Worm (Caenorhabditis elegans) whole organism, L3 larva: ENCODE results near the gene F40A3.3.
A peak's percentile ranks its signal among the peaks of the same experiment; 100 is the strongest.

ENCODE experiments used
- R02D3.7 ChIP-seq: fragments of 150-350 bp; optimal IDR thresholded peaks from 2 replicates; lab custom pipeline; 2014; ENCODE audit warnings: missing biosample characterization, missing genetic modification characterization
- ZK546.5 ChIP-seq: sonication (generic microtip); optimal IDR thresholded peaks from 2 replicates; lab custom pipeline; 2017; ENCODE audit warnings: missing biosample characterization, missing genetic modification characterization
- aly-2 ChIP-seq: fragments of 150-350 bp; optimal IDR thresholded peaks from 2 replicates; lab custom pipeline; 2014; ENCODE audit warnings: missing biosample characterization, missing genetic modification characterization
- ama-1 ChIP-seq: fragments of 150-350 bp; optimal IDR thresholded peaks from 2 replicates; lab custom pipeline; 2018
- ceh-16 ChIP-seq: sonication (generic microtip); optimal IDR thresholded peaks from 2 replicates; lab custom pipeline; 2017; ENCODE audit warnings: missing biosample characterization, missing genetic modification characterization
- ceh-28 ChIP-seq: fragments of 150-350 bp; optimal IDR thresholded peaks from 2 replicates; lab custom pipeline; 2014; ENCODE audit warnings: missing biosample characterization, missing genetic modification reagents, missing genetic modification characterization
- ceh-82 ChIP-seq: fragments of 150-350 bp; optimal IDR thresholded peaks from 2 replicates; lab custom pipeline; 2014; ENCODE audit warnings: missing biosample characterization, missing genetic modification characterization
- ceh-9 ChIP-seq: sonication (generic microtip); optimal IDR thresholded peaks from 2 replicates; lab custom pipeline; 2018; ENCODE audit warnings: missing biosample characterization, missing genetic modification characterization
- daf-12 ChIP-seq: fragments of 150-350 bp; optimal IDR thresholded peaks from 2 replicates; lab custom pipeline; 2014; ENCODE audit warnings: missing biosample characterization, missing genetic modification reagents, missing genetic modification characterization
- egl-27 ChIP-seq: sonication (generic microtip); optimal IDR thresholded peaks from 4 replicates; lab custom pipeline; 2017; ENCODE audit warnings: missing biosample characterization, missing genetic modification reagents, missing genetic modification characterization
- egl-5 ChIP-seq: fragments of 150-350 bp; optimal IDR thresholded peaks from 2 replicates; lab custom pipeline; 2017; ENCODE audit warnings: missing biosample characterization, missing genetic modification reagents, missing genetic modification characterization, inconsistent platforms
- elt-1 ChIP-seq: fragments of 150-350 bp; optimal IDR thresholded peaks from 2 replicates; lab custom pipeline; 2014; ENCODE audit warnings: missing biosample characterization, missing genetic modification characterization
- elt-2 ChIP-seq: sonication (generic microtip); optimal IDR thresholded peaks from 2 replicates; lab custom pipeline; 2016; ENCODE audit warnings: missing genetic modification reagents, mild to moderate bottlenecking, missing genetic modification characterization, missing compliant biosample characterization
- elt-3 ChIP-seq, 3 experiments: fragments of 150-350 bp in 1 of 3; sonication (generic microtip) in 2 of 3; optimal IDR thresholded peaks; 2 replicates in 2 of 3; 4 replicates in 1 of 3; lab custom pipeline; 2014 to 2017; ENCODE audit warnings: missing biosample characterization in 3 of 3, missing genetic modification characterization in 3 of 3
- eor-1 ChIP-seq, 2 experiments: fragments of 150-350 bp; optimal IDR thresholded peaks; 2 replicates each; lab custom pipeline; 2014 to 2018; ENCODE audit warnings: missing biosample characterization in 2 of 2, missing genetic modification characterization in 2 of 2
- fkh-10 ChIP-seq: sonication (generic microtip); optimal IDR thresholded peaks from 2 replicates; lab custom pipeline; 2017; ENCODE audit warnings: missing biosample characterization, missing genetic modification reagents, missing genetic modification characterization
- fkh-2 ChIP-seq: fragments of 150-350 bp; optimal IDR thresholded peaks from 2 replicates; lab custom pipeline; 2014; ENCODE audit warnings: missing biosample characterization, missing genetic modification reagents, missing genetic modification characterization
- fos-1 ChIP-seq: fragments of 150-350 bp; optimal IDR thresholded peaks from 2 replicates; lab custom pipeline; 2014; ENCODE audit warnings: missing biosample characterization, missing genetic modification characterization
- hmg-11 ChIP-seq: sonication (generic microtip); optimal IDR thresholded peaks from 2 replicates; lab custom pipeline; 2016; ENCODE audit warnings: missing genetic modification characterization, missing compliant biosample characterization
- jun-1 ChIP-seq: fragments of 150-350 bp; optimal IDR thresholded peaks from 2 replicates; lab custom pipeline; 2014; ENCODE audit warnings: missing biosample characterization, missing genetic modification reagents, missing genetic modification characterization
- lin-15B ChIP-seq: fragments of 150-350 bp; optimal IDR thresholded peaks from 2 replicates; lab custom pipeline; 2014; ENCODE audit warnings: missing biosample characterization, missing genetic modification characterization
- lin-39 ChIP-seq: fragments of 150-350 bp; optimal IDR thresholded peaks from 2 replicates; lab custom pipeline; 2018; ENCODE audit warnings: missing biosample characterization, missing genetic modification reagents, missing genetic modification characterization
- lsy-12 ChIP-seq: sonication (generic microtip); optimal IDR thresholded peaks from 2 replicates; lab custom pipeline; 2016; ENCODE audit warnings: mild to moderate bottlenecking, missing genetic modification characterization, missing compliant biosample characterization
- mdl-1 ChIP-seq: fragments of 150-350 bp; optimal IDR thresholded peaks from 2 replicates; lab custom pipeline; 2014; ENCODE audit warnings: missing biosample characterization, missing genetic modification characterization
- mml-1 ChIP-seq: fragments of 150-350 bp; sonication (generic microtip); optimal IDR thresholded peaks from 3 replicates; lab custom pipeline; 2014; ENCODE audit warnings: missing biosample characterization, missing genetic modification characterization
- nfya-1 ChIP-seq: sonication (generic microtip); optimal IDR thresholded peaks from 2 replicates; lab custom pipeline; 2017; ENCODE audit warnings: missing genetic modification characterization, mild to moderate bottlenecking, missing compliant biosample characterization, antibody characterized with exemption, moderate library complexity; ENCODE audit not compliant: insufficient read depth
- nhr-11 ChIP-seq: fragments of 150-350 bp; optimal IDR thresholded peaks from 2 replicates; lab custom pipeline; 2014; ENCODE audit warnings: missing biosample characterization, missing genetic modification characterization
- nhr-12 ChIP-seq: fragments of 150-350 bp; optimal IDR thresholded peaks from 2 replicates; lab custom pipeline; 2014; ENCODE audit warnings: missing biosample characterization, missing genetic modification characterization
- nhr-23 ChIP-seq: fragments of 150-350 bp; optimal IDR thresholded peaks from 2 replicates; lab custom pipeline; 2014; ENCODE audit warnings: missing biosample characterization, missing genetic modification reagents, missing genetic modification characterization
- nhr-237 ChIP-seq: fragments of 150-350 bp; optimal IDR thresholded peaks from 2 replicates; lab custom pipeline; 2014; ENCODE audit warnings: missing biosample characterization, missing genetic modification characterization
- nhr-25 ChIP-seq: sonication (generic microtip); optimal IDR thresholded peaks from 2 replicates; lab custom pipeline; 2017; ENCODE audit warnings: missing biosample characterization, missing genetic modification characterization
- nhr-28 ChIP-seq: fragments of 150-350 bp; optimal IDR thresholded peaks from 2 replicates; lab custom pipeline; 2014; ENCODE audit warnings: missing biosample characterization, missing genetic modification characterization
- nhr-43 ChIP-seq: sonication (generic microtip); optimal IDR thresholded peaks from 2 replicates; lab custom pipeline; 2016; ENCODE audit warnings: mild to moderate bottlenecking, missing genetic modification characterization, missing compliant biosample characterization; ENCODE audit not compliant: poor library complexity, severe bottlenecking
- nhr-67 ChIP-seq: fragments of 150-350 bp; optimal IDR thresholded peaks from 2 replicates; lab custom pipeline; 2014; ENCODE audit warnings: missing biosample characterization, missing genetic modification characterization
- nhr-76 ChIP-seq: fragments of 150-350 bp; sonication (generic microtip); optimal IDR thresholded peaks from 5 replicates; lab custom pipeline; 2014; ENCODE audit warnings: missing biosample characterization, missing genetic modification characterization
- nhr-77 ChIP-seq: fragments of 150-350 bp; optimal IDR thresholded peaks from 2 replicates; lab custom pipeline; 2014; ENCODE audit warnings: missing biosample characterization, missing genetic modification characterization
- pha-4 ChIP-seq: fragments of 150-350 bp; optimal IDR thresholded peaks from 2 replicates; lab custom pipeline; 2014; ENCODE audit warnings: missing biosample characterization, missing genetic modification reagents, missing genetic modification characterization
- pqm-1 ChIP-seq: fragments of 150-350 bp; optimal IDR thresholded peaks from 2 replicates; lab custom pipeline; 2017; ENCODE audit warnings: missing biosample characterization, missing genetic modification characterization, inconsistent platforms
- sea-2 ChIP-seq: fragments of 150-350 bp; sonication (generic microtip); optimal IDR thresholded peaks from 4 replicates; lab custom pipeline; 2014; ENCODE audit warnings: missing biosample characterization, missing genetic modification reagents, missing genetic modification characterization
- skn-1 ChIP-seq: fragments of 150-350 bp; optimal IDR thresholded peaks from 2 replicates; lab custom pipeline; 2014; ENCODE audit warnings: missing biosample characterization, missing genetic modification characterization
- snpc-4 ChIP-seq: fragments of 150-350 bp; optimal IDR thresholded peaks from 2 replicates; lab custom pipeline; 2014; ENCODE audit warnings: missing biosample characterization, missing genetic modification characterization
- tbx-2 ChIP-seq: sonication (generic microtip); optimal IDR thresholded peaks from 2 replicates; lab custom pipeline; 2016; ENCODE audit warnings: mild to moderate bottlenecking, missing genetic modification characterization, missing compliant biosample characterization
- unc-39 ChIP-seq: sonication (generic microtip); optimal IDR thresholded peaks from 4 replicates; lab custom pipeline; 2017; ENCODE audit warnings: missing biosample characterization, missing genetic modification characterization
- unc-62 ChIP-seq: fragments of 150-350 bp; sonication (generic microtip); optimal IDR thresholded peaks from 4 replicates; lab custom pipeline; 2014; ENCODE audit warnings: missing biosample characterization, missing genetic modification reagents, missing genetic modification characterization
- zag-1 ChIP-seq: fragments of 150-350 bp; optimal IDR thresholded peaks from 2 replicates; lab custom pipeline; 2014; ENCODE audit warnings: missing biosample characterization, missing genetic modification characterization
- ztf-11 ChIP-seq: fragments of 150-350 bp; optimal IDR thresholded peaks from 2 replicates; lab custom pipeline; 2014; ENCODE audit warnings: missing biosample characterization, missing genetic modification characterization
- ztf-4 ChIP-seq: fragments of 150-350 bp; optimal IDR thresholded peaks from 2 replicates; lab custom pipeline; 2014; ENCODE audit warnings: missing biosample characterization, missing genetic modification characterization

F40A3.3 gene

ce11 chrV:7854603-7855002 is 22.6 kb upstream of the F40A3.3 start, which contains the start of the genes C37C3.9 and C37C3.18:
C37C3.9 (minus strand) TSS chrV:7854700.
C37C3.18 (plus strand) TSS chrV:7854993.
- TF ChIP-seq nhr-77 (no peak), unc-62 (GFP tag; lab: Kevin White, UChicago) (peak; percentile 48), nhr-76 (no peak), mml-1 (tag; lab: Kevin White, UChicago) (no peak), nhr-25 (peak; percentile 74), hmg-11 (tag; lab: Kevin White, UChicago) (peak; percentile 87), egl-27 (tag; lab: Kevin White, UChicago) (peak; percentile 51), ZK546.5 (tag; lab: Kevin White, UChicago) (no peak), ztf-11 (no peak), fos-1 (tag; lab: Kevin White, UChicago) (no peak), lin-15B (peak; percentile 48), fkh-2 (tag; lab: Kevin White, UChicago) (no peak), sea-2 (GFP tag; lab: Kevin White, UChicago) (no peak), mdl-1 (no peak), unc-39 (no peak), zag-1 (tag; lab: Kevin White, UChicago) (no peak), nhr-67 (tag; lab: Kevin White, UChicago) (no peak), elt-2 (tag; lab: Kevin White, UChicago) (peak; percentile 68), ceh-82 (tag; lab: Kevin White, UChicago) (peak; percentile 0), egl-5 (tag; lab: Kevin White, UChicago) (peak; percentile 57), elt-1 (tag; lab: Kevin White, UChicago) (peak; percentile 22), ztf-4 (tag; lab: Kevin White, UChicago) (no peak), skn-1 (peak; percentile 93), lsy-12 (tag; lab: Kevin White, UChicago) (peak; percentile 39), nhr-23 (tag; lab: Kevin White, UChicago) (peak; percentile 75), ceh-28 (tag; lab: Kevin White, UChicago) (peak; percentile 71), jun-1 (peak; percentile 85), elt-3 (tag; optimal IDR thresholded peaks at IDR 0.05; lab: Kevin White, UChicago) (no peak), eor-1 (tag; optimal IDR thresholded peaks at IDR 0.05; lab: Kevin White, UChicago) (no peak), aly-2 (tag; lab: Kevin White, UChicago) (no peak), R02D3.7 (tag; lab: Kevin White, UChicago) (peak; percentile 22), nfya-1 (tag; lab: Kevin White, UChicago) (peak; percentile 80), nhr-12 (no peak), pha-4 (tag; lab: Kevin White, UChicago) (peak; percentile 90), nhr-43 (tag; lab: Kevin White, UChicago) (peak; percentile 50), nhr-28 (tag; lab: Kevin White, UChicago) (no peak), lin-39 (tag; lab: Kevin White, UChicago) (peak; percentile 80), nhr-237 (no peak), ama-1 (no peak), ceh-9 (no peak), daf-12 (no peak), fkh-10 (peak; percentile 44), tbx-2 (tag; lab: Kevin White, UChicago) (peak; percentile 17), nhr-11 (tag; lab: Kevin White, UChicago) (no peak), pqm-1 (tag; lab: Kevin White, UChicago) (peak; percentile 22), snpc-4 (tag; lab: Kevin White, UChicago) (peak; percentile 90), ceh-16 (tag; lab: Kevin White, UChicago) (no peak)
